Fruit fly (Drosophila melanogaster) whole organism, embryonic: ENCODE measurements around the gene Inx3.

ENCODE experiments used
- Ada2b ChIP-seq: fragments of 200-800 bp; sonication (Bioruptor generic); IDR thresholded peaks from 2 replicates; pipeline ENCODE4 v1.3.6; 2022; ENCODE audit warnings: missing biosample characterization, missing genetic modification characterization
- Asciz ChIP-seq: fragments of 200-800 bp; sonication (Bioruptor generic); optimal IDR thresholded peaks from 2 replicates; lab custom pipeline; 2017; ENCODE audit warnings: missing biosample characterization, mild to moderate bottlenecking, missing genetic modification characterization, missing genetic modification reagents
- Atf-2 ChIP-seq: fragments of 200-800 bp; sonication (Bioruptor generic); optimal IDR thresholded peaks from 2 replicates; lab custom pipeline; 2016; ENCODE audit warnings: missing biosample characterization, missing genetic modification characterization
- CG10321 ChIP-seq: fragments of 200-800 bp; sonication (Bioruptor generic); IDR thresholded peaks from 2 replicates; pipeline ENCODE4 v1.3.6; 2022; ENCODE audit warnings: missing biosample characterization, missing genetic modification characterization
- CG11085 ChIP-seq: fragments of 200-800 bp; sonication (Bioruptor generic); IDR thresholded peaks from 2 replicates; pipeline ENCODE4 v1.3.6; 2022; ENCODE audit warnings: missing biosample characterization, missing genetic modification characterization
- CG13424 ChIP-seq: fragments of 200-800 bp; sonication (Bioruptor generic); optimal IDR thresholded peaks from 2 replicates; lab custom pipeline; 2019; ENCODE audit warnings: missing biosample characterization, mild to moderate bottlenecking, missing genetic modification characterization, moderate library complexity
- CG14050 ChIP-seq: fragments of 200-800 bp; sonication (Bioruptor generic); IDR thresholded peaks from 3 replicates; pipeline ENCODE4 v1.3.6; 2022; ENCODE audit warnings: missing biosample characterization, missing genetic modification characterization
- CG15073 ChIP-seq: fragments of 200-800 bp; sonication (Bioruptor generic); optimal IDR thresholded peaks from 2 replicates; lab custom pipeline; 2016; ENCODE audit warnings: missing biosample characterization, missing genetic modification characterization
- CG15269 ChIP-seq: fragments of 200-800 bp; sonication (Bioruptor generic); optimal IDR thresholded peaks from 2 replicates; lab custom pipeline; 2018; ENCODE audit warnings: missing biosample characterization, mild to moderate bottlenecking, missing genetic modification characterization, moderate library complexity
- CG15696 ChIP-seq: fragments of 200-800 bp; sonication (Bioruptor generic); optimal IDR thresholded peaks from 2 replicates; lab custom pipeline; 2019; ENCODE audit warnings: missing biosample characterization, mild to moderate bottlenecking, missing genetic modification characterization, moderate library complexity
- CG17912 ChIP-seq: fragments of 200-800 bp; sonication (Bioruptor generic); optimal IDR thresholded peaks from 2 replicates; lab custom pipeline; 2018; ENCODE audit warnings: missing biosample characterization, mild to moderate bottlenecking, missing genetic modification characterization
- CG2889 ChIP-seq: fragments of 200-800 bp; sonication (Bioruptor generic); IDR thresholded peaks from 3 replicates; pipeline ENCODE4 v1.3.6; 2022; ENCODE audit warnings: missing biosample characterization, missing genetic modification characterization
- CG31388 ChIP-seq: fragments of 200-800 bp; sonication (Bioruptor generic); optimal IDR thresholded peaks from 2 replicates; lab custom pipeline; 2016; ENCODE audit warnings: missing biosample characterization, missing genetic modification characterization
- CG34422 ChIP-seq: fragments of 200-800 bp; sonication (Bioruptor generic); IDR thresholded peaks from 3 replicates; pipeline ENCODE4 v1.3.6; 2022; ENCODE audit warnings: missing biosample characterization, missing genetic modification characterization
- CG3838 ChIP-seq: fragments of 200-800 bp; sonication (Bioruptor generic); optimal IDR thresholded peaks from 3 replicates; lab custom pipeline; 2016; ENCODE audit warnings: missing biosample characterization, missing genetic modification characterization
- CG4360 ChIP-seq: fragments of 200-800 bp; sonication (Bioruptor generic); IDR thresholded peaks from 2 replicates; pipeline ENCODE4 v1.3.6; 2022; ENCODE audit warnings: missing biosample characterization, missing genetic modification characterization
- CG6765 ChIP-seq: fragments of 200-800 bp; sonication (Bioruptor generic); optimal IDR thresholded peaks from 3 replicates; lab custom pipeline; 2017; ENCODE audit warnings: missing biosample characterization, mild to moderate bottlenecking, missing genetic modification characterization
- CG8089 ChIP-seq: fragments of 200-800 bp; sonication (Bioruptor generic); optimal IDR thresholded peaks from 3 replicates; lab custom pipeline; 2016; ENCODE audit warnings: missing biosample characterization, missing genetic modification characterization
- CG9727 ChIP-seq: fragments of 200-800 bp; sonication (Bioruptor generic); optimal IDR thresholded peaks from 3 replicates; lab custom pipeline; 2017; ENCODE audit warnings: missing biosample characterization, mild to moderate bottlenecking, missing genetic modification characterization
- CG9797 ChIP-seq: fragments of 200-800 bp; sonication (Bioruptor generic); optimal IDR thresholded peaks from 3 replicates; lab custom pipeline; 2018; ENCODE audit warnings: missing biosample characterization, mild to moderate bottlenecking, missing genetic modification characterization
- CrebB ChIP-seq: fragments of 200-800 bp; sonication (Bioruptor generic); optimal IDR thresholded peaks from 3 replicates; lab custom pipeline; 2018; ENCODE audit warnings: missing biosample characterization, mild to moderate bottlenecking, missing genetic modification characterization
- Dad ChIP-seq: fragments of 200-800 bp; sonication (Bioruptor generic); optimal IDR thresholded peaks from 3 replicates; lab custom pipeline; 2016; ENCODE audit warnings: missing biosample characterization, missing genetic modification characterization
- Deaf1 ChIP-seq: fragments of 200-800 bp; optimal IDR thresholded peaks from 3 replicates; lab custom pipeline; 2019; ENCODE audit warnings: missing biosample characterization, mild to moderate bottlenecking, missing genetic modification characterization, moderate library complexity
- HLH3B ChIP-seq: fragments of 200-800 bp; sonication (Bioruptor generic); IDR thresholded peaks from 2 replicates; pipeline ENCODE4 v1.3.6; 2022; ENCODE audit warnings: missing biosample characterization, missing genetic modification characterization
- Hr51 ChIP-seq, 2 experiments: fragments of 200-800 bp; sonication (Bioruptor generic); optimal IDR thresholded peaks; 2 replicates in 1 of 2; 3 replicates in 1 of 2; lab custom pipeline; 2016 to 2018; ENCODE audit warnings: missing biosample characterization in 2 of 2, missing genetic modification characterization in 2 of 2, mild to moderate bottlenecking in 1 of 2, moderate library complexity in 1 of 2
- Lhr ChIP-seq: fragments of 200-800 bp; sonication (Bioruptor generic); optimal IDR thresholded peaks from 3 replicates; lab custom pipeline; 2017; ENCODE audit warnings: mild to moderate bottlenecking, missing biosample characterization, missing genetic modification reagents, missing genetic modification characterization
- Mrtf ChIP-seq: fragments of 200-800 bp; sonication (Bioruptor generic); IDR thresholded peaks from 3 replicates; pipeline ENCODE4 v1.3.6; 2022; ENCODE audit warnings: missing biosample characterization, missing genetic modification characterization
- NfI ChIP-seq: fragments of 200-800 bp; sonication (Bioruptor generic); optimal IDR thresholded peaks from 3 replicates; lab custom pipeline; 2018; ENCODE audit warnings: missing biosample characterization, mild to moderate bottlenecking, missing genetic modification characterization, moderate library complexity
- Ravus ChIP-seq: fragments of 200-800 bp; sonication (Bioruptor generic); IDR thresholded peaks from 2 replicates; pipeline ENCODE4 v1.3.6; 2022; ENCODE audit warnings: missing biosample characterization, missing genetic modification characterization
- Sin3A ChIP-seq: fragments of >200 bp; optimal IDR thresholded peaks from 2 replicates; lab custom pipeline; 2018
- Six4 ChIP-seq: fragments of 200-800 bp; sonication (Bioruptor generic); optimal IDR thresholded peaks from 2 replicates; lab custom pipeline; 2016; ENCODE audit warnings: missing biosample characterization, missing genetic modification characterization
- Sry-β ChIP-seq: fragments of 200-800 bp; sonication (Bioruptor generic); optimal IDR thresholded peaks from 2 replicates; lab custom pipeline; 2018; ENCODE audit warnings: missing biosample characterization, mild to moderate bottlenecking, missing genetic modification characterization, moderate library complexity
- Stat92E ChIP-seq, 3 experiments: fragments of >200 bp in 2 of 3; fragments of 200-800 bp in 1 of 3; sonication (Bioruptor generic) in 1 of 3; optimal IDR thresholded peaks; 2 replicates each; lab custom pipeline; 2017 to 2019; ENCODE audit warnings: missing biosample characterization in 3 of 3, missing genetic modification characterization in 3 of 3, mild to moderate bottlenecking in 1 of 3, moderate library complexity in 1 of 3
- TFAM ChIP-seq: fragments of 200-800 bp; sonication (Bioruptor generic); optimal IDR thresholded peaks from 2 replicates; lab custom pipeline; 2017; ENCODE audit warnings: missing biosample characterization, missing genetic modification characterization, inconsistent platforms
- Taf1 ChIP-seq: fragments of 200-800 bp; sonication (Bioruptor generic); IDR thresholded peaks from 2 replicates; pipeline ENCODE4 v1.3.6; 2022; ENCODE audit warnings: missing biosample characterization, missing genetic modification characterization
- ac ChIP-seq: fragments of 200-800 bp; sonication (Bioruptor generic); optimal IDR thresholded peaks from 3 replicates; lab custom pipeline; 2017; ENCODE audit warnings: missing biosample characterization, mild to moderate bottlenecking, missing genetic modification characterization
- cg ChIP-seq: fragments of 200-800 bp; sonication (Bioruptor generic); optimal IDR thresholded peaks from 3 replicates; lab custom pipeline; 2019; ENCODE audit warnings: missing biosample characterization, mild to moderate bottlenecking, missing genetic modification characterization, moderate library complexity
- chn ChIP-seq: fragments of 200-800 bp; sonication (Bioruptor generic); optimal IDR thresholded peaks from 2 replicates; lab custom pipeline; 2016; ENCODE audit warnings: missing biosample characterization, missing genetic modification characterization
- emc ChIP-seq: fragments of 200-800 bp; sonication (Bioruptor generic); optimal IDR thresholded peaks from 2 replicates; lab custom pipeline; 2016; ENCODE audit warnings: missing biosample characterization, missing genetic modification characterization
- exex ChIP-seq: fragments of 200-800 bp; sonication (Bioruptor generic); optimal IDR thresholded peaks from 4 replicates; lab custom pipeline; 2018; ENCODE audit warnings: missing biosample characterization, mild to moderate bottlenecking, missing genetic modification characterization, moderate library complexity
- fd3F ChIP-seq: fragments of 200-800 bp; sonication (Bioruptor generic); optimal IDR thresholded peaks from 2 replicates; lab custom pipeline; 2018; ENCODE audit warnings: missing biosample characterization, mild to moderate bottlenecking, missing genetic modification characterization, moderate library complexity
- gcm2 ChIP-seq: fragments of 200-800 bp; sonication (Bioruptor generic); optimal IDR thresholded peaks from 2 replicates; lab custom pipeline; 2016; ENCODE audit warnings: missing biosample characterization, missing genetic modification characterization
- gsb ChIP-seq: fragments of 200-800 bp; sonication (Bioruptor generic); IDR thresholded peaks from 2 replicates; pipeline ENCODE4 v1.3.6; 2022; ENCODE audit warnings: missing biosample characterization, missing genetic modification characterization
- h ChIP-seq: fragments of >200 bp; optimal IDR thresholded peaks from 2 replicates; lab custom pipeline; 2017
- kah ChIP-seq: fragments of 200-800 bp; sonication (Bioruptor generic); optimal IDR thresholded peaks from 2 replicates; lab custom pipeline; 2018; ENCODE audit warnings: missing biosample characterization, mild to moderate bottlenecking, missing genetic modification characterization
- mld ChIP-seq: fragments of 200-800 bp; sonication (Bioruptor generic); IDR thresholded peaks from 3 replicates; pipeline ENCODE4 v1.3.6; 2022; ENCODE audit warnings: missing biosample characterization, missing genetic modification characterization; ENCODE audit not compliant: partially characterized antibody
- org-1 ChIP-seq: fragments of 200-800 bp; sonication (Bioruptor generic); optimal IDR thresholded peaks from 2 replicates; lab custom pipeline; 2017; ENCODE audit warnings: missing biosample characterization, missing genetic modification characterization
- pho ChIP-seq: fragments of 200-800 bp; sonication (Bioruptor generic); optimal IDR thresholded peaks from 2 replicates; lab custom pipeline; 2016; ENCODE audit warnings: missing biosample characterization, missing genetic modification characterization
- shn ChIP-seq: fragments of 200-800 bp; sonication (Bioruptor generic); optimal IDR thresholded peaks from 3 replicates; lab custom pipeline; 2016; ENCODE audit warnings: missing biosample characterization, missing genetic modification characterization
- tio ChIP-seq: fragments of 200-800 bp; sonication (Bioruptor generic); optimal IDR thresholded peaks from 2 replicates; lab custom pipeline; 2017; ENCODE audit warnings: missing biosample characterization, missing genetic modification characterization, inconsistent platforms
- twi ChIP-seq: fragments of 200-800 bp; optimal IDR thresholded peaks from 2 replicates; lab custom pipeline; 2019; ENCODE audit warnings: missing biosample characterization, mild to moderate bottlenecking, missing genetic modification characterization, moderate library complexity

The Inx3 gene

DNA sequence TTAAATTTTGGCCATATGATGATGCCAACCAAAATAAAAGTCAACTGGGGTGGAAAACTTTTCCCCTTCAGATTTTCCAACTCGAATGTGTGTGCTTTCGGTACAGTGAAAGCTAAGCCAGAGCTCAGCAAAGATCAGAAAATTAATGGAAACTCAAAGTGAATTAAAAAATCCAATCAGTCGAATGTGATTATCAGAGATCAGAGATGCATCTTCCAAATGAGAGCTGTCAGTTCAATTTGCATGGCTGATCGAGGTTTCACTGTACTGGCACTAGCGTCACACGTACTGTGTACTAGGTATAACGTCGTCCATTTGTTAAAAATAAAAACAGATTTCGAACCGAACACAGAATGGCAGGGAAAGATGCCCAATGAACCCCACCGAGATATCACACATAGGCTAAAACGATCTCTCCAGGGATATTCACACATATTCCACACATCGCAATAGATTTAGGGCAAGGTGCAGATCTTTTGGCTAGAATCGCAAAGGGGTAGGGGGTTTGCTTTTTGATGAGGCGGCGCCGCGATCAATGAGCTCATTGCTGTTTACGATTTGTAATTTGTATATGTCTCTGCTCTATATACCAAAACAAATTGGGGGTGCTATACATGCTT is 45.6 kb upstream of the Inx3 start (continued):
- peak; percentile 84 for TF ChIP-seq CG15269
- TF ChIP-seq fd3F (GFP tag; lab: Kevin White, UChicago), result peak; percentile 68
- TF ChIP-seq Sry-β (GFP tag; lab: Kevin White, UChicago), result no peak
- TF ChIP-seq gsb (GFP tag; lab: Robert Waterston, UW), result peak; percentile 67; the same call in 1 of the 2 replicates
- TF ChIP-seq kah, result no peak
- no peak for TF ChIP-seq Stat92E (GFP tag; optimal IDR thresholded peaks at IDR 0.05; lab: Kevin White, UChicago)
- TF ChIP-seq CG31388, result no peak
- TF ChIP-seq CG15696 (tag; lab: Kevin White, UChicago), result no peak
- TF ChIP-seq exex (tag; lab: Kevin White, UChicago), result no peak
- peak; percentile 61 for TF ChIP-seq pho (GFP tag; lab: Kevin White, UChicago)
- no peak for TF ChIP-seq TFAM (GFP tag; lab: Kevin White, UChicago)
- TF ChIP-seq Deaf1, result no peak
- TF ChIP-seq mld (GFP tag; lab: Robert Waterston, UW), result no peak
- peak; percentile 64 to 74 for TF ChIP-seq Hr51 (GFP tag; optimal IDR thresholded peaks at IDR 0.05; lab: Kevin White, UChicago)
- TF ChIP-seq CrebB (tag; lab: Kevin White, UChicago), result peak; percentile 28
- TF ChIP-seq emc (GFP tag; lab: Kevin White, UChicago), result peak; percentile 73
- peak; percentile 82 for TF ChIP-seq Ada2b (GFP tag; lab: Robert Waterston, UW)
- TF ChIP-seq Dad (GFP tag; lab: Kevin White, UChicago), result peak; percentile 76
- peak; percentile 60 for TF ChIP-seq gcm2 (GFP tag; lab: Kevin White, UChicago)
- TF ChIP-seq ac (GFP tag; lab: Kevin White, UChicago), result no peak
- TF ChIP-seq cg (GFP tag; lab: Kevin White, UChicago), result no peak
- TF ChIP-seq org-1 (GFP tag; lab: Kevin White, UChicago), result peak; percentile 53
- peak; percentile 79 for TF ChIP-seq chn (GFP tag; lab: Kevin White, UChicago)
- TF ChIP-seq Asciz (GFP tag; lab: Kevin White, UChicago), result peak; percentile 16
- peak; percentile 57 for TF ChIP-seq Six4 (GFP tag; lab: Kevin White, UChicago)
- TF ChIP-seq tio (GFP tag; lab: Kevin White, UChicago), result no peak
- TF ChIP-seq CG4360 (GFP tag; lab: Robert Waterston, UW), result no peak
- TF ChIP-seq CG13424, result peak; percentile 75
- peak; percentile 59 for TF ChIP-seq CG8089 (GFP tag; lab: Kevin White, UChicago)
- no peak for TF ChIP-seq CG3838
- TF ChIP-seq Sin3A, result no peak
- peak; percentile 58; the same call in 1 of the 2 replicates for TF ChIP-seq Ravus (GFP tag; lab: Robert Waterston, UW)
- TF ChIP-seq CG14050, result peak; percentile 58
- peak; percentile 88 for TF ChIP-seq CG2889 (GFP tag; lab: Robert Waterston, UW)
- peak; percentile 88 for TF ChIP-seq CG34422 (GFP tag; lab: Robert Waterston, UW)
- TF ChIP-seq CG9797 (GFP tag; lab: Kevin White, UChicago), result no peak
- no peak for TF ChIP-seq CG15073 (GFP tag; lab: Kevin White, UChicago)
- TF ChIP-seq NfI (GFP tag; lab: Kevin White, UChicago), result peak; percentile 85
- TF ChIP-seq CG10321 (GFP tag; lab: Robert Waterston, UW), result peak; percentile 59
- peak; percentile 85 for TF ChIP-seq Taf1 (GFP tag; lab: Robert Waterston, UW)
- peak; percentile 47 for TF ChIP-seq CG9727
- peak; percentile 79 for TF ChIP-seq Mrtf (GFP tag; lab: Robert Waterston, UW)
- TF ChIP-seq CG17912 (GFP tag; lab: Kevin White, UChicago), result no peak
- peak; percentile 27 for TF ChIP-seq CG6765 (GFP tag; lab: Kevin White, UChicago)
- TF ChIP-seq twi, result peak; percentile 43
- TF ChIP-seq Lhr, result no peak
- peak; percentile 75 for TF ChIP-seq Atf-2
- no peak for TF ChIP-seq h (lab: Kevin White, UChicago)
- peak; percentile 84 for TF ChIP-seq HLH3B (GFP tag; lab: Robert Waterston, UW)
- TF ChIP-seq CG11085 (GFP tag; lab: Robert Waterston, UW), result peak; percentile 74
- peak; percentile 38 for TF ChIP-seq shn (GFP tag; lab: Kevin White, UChicago)
